Fruit fly (Drosophila melanogaster): ENCODE measurements around the gene jumu.
A peak's percentile ranks its signal among the peaks of the same experiment; 100 is the strongest.

jumu gene

DNA sequence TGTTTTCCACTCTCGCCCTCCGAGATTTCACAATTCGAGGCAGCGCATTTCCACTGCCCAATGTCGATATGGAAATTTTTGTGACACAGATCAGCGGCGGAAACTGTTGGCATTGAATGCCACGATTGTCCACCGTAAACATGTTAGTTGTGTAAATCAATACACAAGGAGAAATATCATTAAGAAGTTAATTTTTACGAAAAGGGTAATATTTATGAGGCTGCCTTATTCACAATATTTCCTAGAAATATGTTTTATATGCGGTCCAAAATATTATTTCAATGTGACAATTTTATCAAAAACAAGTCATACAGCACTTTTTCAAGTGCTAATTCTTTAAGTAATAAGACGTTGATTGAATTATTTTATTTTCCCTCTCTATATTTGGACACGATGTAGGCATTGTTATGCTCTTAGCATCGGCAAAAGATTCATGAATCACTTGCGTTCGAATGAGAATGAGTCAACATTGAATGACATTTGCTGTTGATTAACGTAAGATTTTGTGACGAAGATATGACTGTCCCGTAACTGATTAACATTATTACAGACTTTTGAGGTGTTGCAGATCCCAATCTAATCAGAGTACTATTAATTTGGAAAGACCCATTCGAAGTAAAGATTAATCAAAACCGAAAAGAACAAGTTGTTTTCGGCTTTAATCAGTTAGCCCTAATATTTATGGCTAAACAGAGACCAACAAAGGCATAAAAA lies 43.8 kb downstream of the jumu start (continued):
- peak; percentile 44 for TF ChIP-seq psq (GFP tag; optimal IDR thresholded peaks at IDR 0.05)
- peak; percentile 26 for TF ChIP-seq CG15696 (tag; optimal IDR thresholded peaks at IDR 0.05)
- TF ChIP-seq amos (GFP tag; IDR thresholded peaks at IDR 0.05; ENCODE audit: partially characterized antibody) = no peak
- TF ChIP-seq zfh2 (GFP tag; optimal IDR thresholded peaks at IDR 0.05) = no peak
- peak; percentile 91 for TF ChIP-seq so (GFP tag; IDR thresholded peaks at IDR 0.05)
- peak; percentile 65 for TF ChIP-seq CG18476 (GFP tag; optimal IDR thresholded peaks at IDR 0.05)
- TF ChIP-seq en (GFP tag; optimal IDR thresholded peaks at IDR 0.05) = peak; percentile 56
- TF ChIP-seq sima (GFP tag; optimal IDR thresholded peaks at IDR 0.05) = peak; percentile 4
- TF ChIP-seq CG7372 (GFP tag; IDR thresholded peaks at IDR 0.05) = peak; percentile 82
- TF ChIP-seq Opbp (GFP tag; IDR thresholded peaks at IDR 0.05; ENCODE audit: partially characterized antibody) = no peak
- peak; percentile 84 for TF ChIP-seq gem (tag; optimal IDR thresholded peaks at IDR 0.05)
- TF ChIP-seq CG12104 (GFP tag; optimal IDR thresholded peaks at IDR 0.05) = peak; percentile 55
- peak; percentile 78 for TF ChIP-seq CHES-1-like (GFP tag; optimal IDR thresholded peaks at IDR 0.05)
- TF ChIP-seq E2f1 (GFP tag; IDR thresholded peaks at IDR 0.05) = peak; percentile 85
- peak in 1 of 2 experiments; percentile 71 for TF ChIP-seq Eip74EF (GFP tag; optimal IDR thresholded peaks at IDR 0.05)
- no peak for TF ChIP-seq gfzf (GFP tag; optimal IDR thresholded peaks at IDR 0.05)
- peak; percentile 92 for TF ChIP-seq Sox102F (GFP tag; optimal IDR thresholded peaks at IDR 0.05)
- TF ChIP-seq sc (optimal IDR thresholded peaks at IDR 0.05) = no peak
- TF ChIP-seq sc (GFP tag; optimal IDR thresholded peaks at IDR 0.05) = peak; percentile 66
- no peak for TF ChIP-seq klu (GFP tag; IDR thresholded peaks at IDR 0.05)
- TF ChIP-seq MESR4 (GFP tag; optimal IDR thresholded peaks at IDR 0.05) = no peak
- TF ChIP-seq Max (GFP tag; optimal IDR thresholded peaks at IDR 0.05) = peak; percentile 43
- TF ChIP-seq Hsf (GFP tag; optimal IDR thresholded peaks at IDR 0.05) = peak; percentile 87
- TF ChIP-seq crol (GFP tag; IDR thresholded peaks at IDR 0.05) = no peak; the same call in 1 of the 2 replicates
- peak; percentile 77 for TF ChIP-seq gcm (GFP tag; optimal IDR thresholded peaks at IDR 0.05)
- TF ChIP-seq CG8478 (optimal IDR thresholded peaks at IDR 0.05) = no peak
- TF ChIP-seq CG12744 (GFP tag; optimal IDR thresholded peaks at IDR 0.05) = peak; percentile 86
- TF ChIP-seq CG10267 (tag; optimal IDR thresholded peaks at IDR 0.05) = peak; percentile 66
- no peak for TF ChIP-seq tna (GFP tag; IDR thresholded peaks at IDR 0.05; ENCODE audit: partially characterized antibody)
- TF ChIP-seq CG4360 (GFP tag; IDR thresholded peaks at IDR 0.05) = no peak
- peak; percentile 87; the same call in 2 of the 3 replicates for TF ChIP-seq Aef1 (GFP tag; IDR thresholded peaks at IDR 0.05)
- peak; percentile 82 for TF ChIP-seq CG17568 (GFP tag; optimal IDR thresholded peaks at IDR 0.05)
- peak; percentile 14; the same call in 1 of the 2 replicates for TF ChIP-seq CG17612 (GFP tag; IDR thresholded peaks at IDR 0.05)
- TF ChIP-seq wor (GFP tag; IDR thresholded peaks at IDR 0.05) = peak; percentile 72
- peak; percentile 86 for TF ChIP-seq ap (GFP tag; IDR thresholded peaks at IDR 0.05)
- TF ChIP-seq mld (GFP tag; IDR thresholded peaks at IDR 0.05; ENCODE audit: partially characterized antibody) = no peak
- peak; percentile 59 for TF ChIP-seq HmgZ (tag; optimal IDR thresholded peaks at IDR 0.05)
- TF ChIP-seq sim (GFP tag; IDR thresholded peaks at IDR 0.05) = peak; percentile 70; the same call in 1 of the 2 replicates
- TF ChIP-seq stwl (tag; optimal IDR thresholded peaks at IDR 0.05) = no peak
- TF ChIP-seq Dad (GFP tag; optimal IDR thresholded peaks at IDR 0.05) = peak; percentile 48
- no peak for TF ChIP-seq dan (GFP tag; IDR thresholded peaks at IDR 0.05)
- peak; percentile 70 for TF ChIP-seq tin (GFP tag; optimal IDR thresholded peaks at IDR 0.05)
- TF ChIP-seq CG7271 (tag; optimal IDR thresholded peaks at IDR 0.05) = no peak
- TF ChIP-seq Bdp1 (GFP tag; optimal IDR thresholded peaks at IDR 0.05) = no peak
- TF ChIP-seq CG11560 (tag; IDR thresholded peaks at IDR 0.05) = no peak
- peak; percentile 86 for TF ChIP-seq esg (GFP tag; conservative IDR thresholded peaks at IDR 0.05)
- TF ChIP-seq peb (GFP tag; IDR thresholded peaks at IDR 0.05) = no peak
- peak; percentile 73 for TF ChIP-seq CG10654 (GFP tag; optimal IDR thresholded peaks at IDR 0.05)
- TF ChIP-seq h (optimal IDR thresholded peaks at IDR 0.05) = no peak
- TF ChIP-seq CG33557 (GFP tag; optimal IDR thresholded peaks at IDR 0.05) = no peak
- TF ChIP-seq pita (GFP tag; optimal IDR thresholded peaks at IDR 0.05) = no peak
